Worm (Caenorhabditis elegans) whole organism, early embryonic: ENCODE data around the gene C28C12.11.

Source experiments
- B0310.2 ChIP-seq: sonication (generic microtip); optimal IDR thresholded peaks from 2 replicates; lab custom pipeline; 2016; ENCODE audit warnings: mild to moderate bottlenecking, missing genetic modification characterization, missing compliant biosample characterization
- F13C5.2 ChIP-seq: sonication (generic microtip); optimal IDR thresholded peaks from 2 replicates; lab custom pipeline; 2017; ENCODE audit warnings: mild to moderate bottlenecking, missing genetic modification characterization, inconsistent platforms, missing compliant biosample characterization
- aly-1 ChIP-seq: sonication (generic microtip); optimal IDR thresholded peaks from 2 replicates; lab custom pipeline; 2016; ENCODE audit warnings: missing genetic modification characterization, missing compliant biosample characterization
- ama-1 ChIP-seq: fragments of 150-350 bp; optimal IDR thresholded peaks from 2 replicates; lab custom pipeline; 2014
- ceh-13 ChIP-seq: fragments of 200-800 bp; sonication (Bioruptor generic); optimal IDR thresholded peaks from 2 replicates; lab custom pipeline; 2018; ENCODE audit warnings: mild to moderate bottlenecking, missing genetic modification characterization, missing compliant biosample characterization
- ceh-36 ChIP-seq: sonication (generic microtip); optimal IDR thresholded peaks from 2 replicates; lab custom pipeline; 2016; ENCODE audit warnings: missing genetic modification characterization, inconsistent platforms, missing compliant biosample characterization
- ets-7 ChIP-seq: sonication (generic microtip); optimal IDR thresholded peaks from 2 replicates; lab custom pipeline; 2016; ENCODE audit warnings: missing genotype, missing genetic modification characterization, missing compliant biosample characterization
- flt-1 ChIP-seq: fragments of 200-800 bp; sonication (Bioruptor generic); IDR thresholded peaks from 2 replicates; pipeline ENCODE4 v1.3.6; 2022; ENCODE audit warnings: missing genetic modification characterization, missing compliant biosample characterization
- hmbx-1 ChIP-seq: sonication (generic microtip); optimal IDR thresholded peaks from 2 replicates; lab custom pipeline; 2016; ENCODE audit warnings: mild to moderate bottlenecking, missing genetic modification characterization, missing compliant biosample characterization
- hmg-4 ChIP-seq: fragments of 200-800 bp; sonication (Bioruptor generic); optimal IDR thresholded peaks from 2 replicates; lab custom pipeline; 2018; ENCODE audit warnings: mild to moderate bottlenecking, missing genetic modification characterization, missing compliant biosample characterization
- scrt-1 ChIP-seq: fragments of 200-800 bp; sonication (Bioruptor generic); IDR thresholded peaks from 2 replicates; pipeline ENCODE4 v1.3.6; 2022; ENCODE audit warnings: missing genetic modification characterization, missing compliant biosample characterization
- tbx-11 ChIP-seq: fragments of 200-800 bp; sonication (Bioruptor generic); IDR thresholded peaks from 2 replicates; pipeline ENCODE4 v1.3.6; 2022; ENCODE audit warnings: missing genetic modification characterization, missing compliant biosample characterization
- tbx-37 ChIP-seq: fragments of 200-800 bp; sonication (Bioruptor generic); conservative IDR thresholded peaks from 2 replicates; pipeline ENCODE4 v1.3.6; 2022; ENCODE audit warnings: missing genetic modification reagents, missing genetic modification characterization, missing compliant biosample characterization
- tra-4 ChIP-seq: sonication (generic microtip); optimal IDR thresholded peaks from 2 replicates; lab custom pipeline; 2017; ENCODE audit warnings: missing genetic modification characterization, missing compliant biosample characterization

DNA sequence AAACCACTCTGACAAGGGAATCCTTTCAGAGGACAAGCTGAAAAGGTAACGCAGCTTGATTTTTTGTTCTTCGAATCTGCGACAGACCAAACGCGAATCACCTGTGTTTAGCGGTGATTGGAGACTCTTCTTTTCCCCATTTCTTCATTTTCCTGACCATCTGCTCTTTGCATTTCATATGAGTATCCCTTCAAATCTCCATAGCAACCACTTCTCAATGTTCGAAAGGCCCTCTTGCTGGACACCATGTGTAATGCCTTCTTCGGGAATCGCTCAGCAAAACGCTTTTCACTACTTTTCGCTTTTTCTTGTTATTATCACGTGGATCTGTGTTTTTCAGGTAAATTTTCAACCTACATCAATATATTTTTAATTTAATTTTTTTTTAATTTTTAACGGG, 47.3 kb upstream of the C28C12.11 start, which contains the start of the genes T26A8.3 and tmem-231:
- TF ChIP-seq flt-1 (GFP tag; lab: Robert Waterston, UW): no peak
- no peak for TF ChIP-seq ama-1
- no peak for TF ChIP-seq B0310.2
- TF ChIP-seq tbx-37 (GFP tag; lab: Robert Waterston, UW): no peak
- no peak for TF ChIP-seq ceh-13 (GFP tag; lab: Kevin White, UChicago)
- TF ChIP-seq tra-4: no peak
- no peak for TF ChIP-seq hmg-4 (GFP tag; lab: Kevin White, UChicago)
- TF ChIP-seq ets-7 (tag; lab: Kevin White, UChicago): no peak
- no peak for TF ChIP-seq hmbx-1
- TF ChIP-seq aly-1: no peak
- no peak for TF ChIP-seq ceh-36 (tag; lab: Kevin White, UChicago)
- no peak for TF ChIP-seq scrt-1 (GFP tag; lab: Robert Waterston, UW)
- no peak for TF ChIP-seq F13C5.2
- TF ChIP-seq tbx-11 (GFP tag; lab: Robert Waterston, UW): no peak
